Worm (Caenorhabditis elegans) whole organism, early embryonic: ENCODE data around the gene rgs-10.

Source experiments
- B0310.2 ChIP-seq: sonication (generic microtip); optimal IDR thresholded peaks from 2 replicates; lab custom pipeline; 2016; ENCODE audit warnings: mild to moderate bottlenecking, missing genetic modification characterization, missing compliant biosample characterization
- aly-1 ChIP-seq: sonication (generic microtip); optimal IDR thresholded peaks from 2 replicates; lab custom pipeline; 2016; ENCODE audit warnings: missing genetic modification characterization, missing compliant biosample characterization
- ama-1 ChIP-seq: fragments of 150-350 bp; optimal IDR thresholded peaks from 2 replicates; lab custom pipeline; 2014
- ceh-13 ChIP-seq: fragments of 200-800 bp; sonication (Bioruptor generic); optimal IDR thresholded peaks from 2 replicates; lab custom pipeline; 2018; ENCODE audit warnings: mild to moderate bottlenecking, missing genetic modification characterization, missing compliant biosample characterization
- ets-7 ChIP-seq: sonication (generic microtip); optimal IDR thresholded peaks from 2 replicates; lab custom pipeline; 2016; ENCODE audit warnings: missing genotype, missing genetic modification characterization, missing compliant biosample characterization
- flt-1 ChIP-seq: fragments of 200-800 bp; sonication (Bioruptor generic); IDR thresholded peaks from 2 replicates; pipeline ENCODE4 v1.3.6; 2022; ENCODE audit warnings: missing genetic modification characterization, missing compliant biosample characterization
- hmbx-1 ChIP-seq: sonication (generic microtip); optimal IDR thresholded peaks from 2 replicates; lab custom pipeline; 2016; ENCODE audit warnings: mild to moderate bottlenecking, missing genetic modification characterization, missing compliant biosample characterization
- hmg-4 ChIP-seq: fragments of 200-800 bp; sonication (Bioruptor generic); optimal IDR thresholded peaks from 2 replicates; lab custom pipeline; 2018; ENCODE audit warnings: mild to moderate bottlenecking, missing genetic modification characterization, missing compliant biosample characterization
- hnd-1 ChIP-seq: sonication (generic microtip); optimal IDR thresholded peaks from 2 replicates; lab custom pipeline; 2016; ENCODE audit warnings: missing genetic modification characterization, missing compliant biosample characterization
- pes-1 ChIP-seq: fragments of 200-800 bp; sonication (Bioruptor generic); IDR thresholded peaks from 2 replicates; pipeline ENCODE4 v1.3.6; 2022; ENCODE audit warnings: missing genetic modification reagents, missing genetic modification characterization, missing compliant biosample characterization
- scrt-1 ChIP-seq: fragments of 200-800 bp; sonication (Bioruptor generic); IDR thresholded peaks from 2 replicates; pipeline ENCODE4 v1.3.6; 2022; ENCODE audit warnings: missing genetic modification characterization, missing compliant biosample characterization
- sea-1 ChIP-seq: fragments of 200-800 bp; sonication (Bioruptor generic); conservative IDR thresholded peaks from 2 replicates; pipeline ENCODE4 v1.3.6; 2022; ENCODE audit warnings: missing genetic modification characterization, missing compliant biosample characterization
- tbx-37 ChIP-seq: fragments of 200-800 bp; sonication (Bioruptor generic); conservative IDR thresholded peaks from 2 replicates; pipeline ENCODE4 v1.3.6; 2022; ENCODE audit warnings: missing genetic modification reagents, missing genetic modification characterization, missing compliant biosample characterization
- tra-4 ChIP-seq: sonication (generic microtip); optimal IDR thresholded peaks from 2 replicates; lab custom pipeline; 2017; ENCODE audit warnings: missing genetic modification characterization, missing compliant biosample characterization

ce11 chrX:14991280-14991679, 28.7 kb downstream of the rgs-10 start, which contains the start of gene iglr-1:
- TF ChIP-seq hnd-1 (tag; lab: Kevin White, UChicago) (no peak), hmg-4 (GFP tag; lab: Kevin White, UChicago) (no peak), tbx-37 (GFP tag; lab: Robert Waterston, UW) (no peak), ama-1 (lab: Kevin White, UChicago) (no peak), ceh-13 (GFP tag; lab: Kevin White, UChicago) (no peak), sea-1 (GFP tag; lab: Robert Waterston, UW) (no peak), hmbx-1 (tag; lab: Kevin White, UChicago) (no peak), aly-1 (tag; lab: Kevin White, UChicago) (no peak), ets-7 (no peak), pes-1 (no peak), scrt-1 (GFP tag; lab: Robert Waterston, UW) (no peak), flt-1 (GFP tag; lab: Robert Waterston, UW) (no peak), tra-4 (no peak), B0310.2 (tag; lab: Kevin White, UChicago) (no peak)
